Fruit fly (Drosophila melanogaster) S2 (cell line): ENCODE measurements around the gene CG10345.

Experiments used
- CG8478 ChIP-seq: fragments of >200 bp; optimal IDR thresholded peaks from 2 replicates; lab custom pipeline; 2018
- CTCF ChIP-seq, 2 experiments: fragments of >200 bp; optimal IDR thresholded peaks; 2 replicates each; lab custom pipeline; 2018

DNA sequence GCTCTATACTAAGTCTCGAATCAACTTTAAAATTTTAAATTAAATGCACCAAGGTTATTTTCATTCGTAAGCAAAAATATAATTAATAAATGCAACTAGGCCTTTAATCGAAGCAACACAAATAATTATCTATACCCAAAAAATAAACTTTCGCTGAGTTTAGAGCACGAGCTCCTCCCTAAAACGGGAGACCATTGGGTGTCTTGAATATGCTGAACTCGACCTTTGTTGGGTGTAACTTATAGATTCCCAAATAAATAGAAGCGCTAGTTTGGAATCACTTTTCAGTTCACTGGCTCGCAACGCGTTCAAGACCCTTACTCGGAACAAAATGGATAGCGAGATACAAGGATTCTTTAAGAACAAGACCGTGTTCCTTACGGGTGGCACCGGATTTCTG lies 13.0 kb upstream of the CG10345 start, which contains the start of gene CG17560:
- no peak for TF ChIP-seq CG8478
- TF ChIP-seq CTCF (optimal IDR thresholded peaks at IDR 0.05; lab: Kevin White, UChicago): no peak
